Worm (Caenorhabditis elegans) whole organism, L1 larva: Measurements from ENCODE around the gene lpl-1.

ENCODE experiments used
- C04F5.9 ChIP-seq: sonication (generic microtip); optimal IDR thresholded peaks from 2 replicates; lab custom pipeline; 2016; ENCODE audit warnings: missing genetic modification characterization, missing compliant biosample characterization
- Y116A8C.19 ChIP-seq: sonication (generic microtip); optimal IDR thresholded peaks from 2 replicates; lab custom pipeline; 2016; ENCODE audit warnings: missing compliant biosample characterization, missing genetic modification characterization, borderline replicate concordance
- aha-1 ChIP-seq: fragments of 150-350 bp; optimal IDR thresholded peaks from 2 replicates; lab custom pipeline; 2014; ENCODE audit warnings: missing biosample characterization, missing genetic modification characterization
- alr-1 ChIP-seq: fragments of 200-800 bp; sonication (Bioruptor generic); optimal IDR thresholded peaks from 2 replicates; lab custom pipeline; 2018; ENCODE audit warnings: borderline replicate concordance, mild to moderate bottlenecking, missing genetic modification characterization, missing compliant biosample characterization
- ama-1 ChIP-seq: fragments of 150-350 bp; optimal IDR thresholded peaks from 2 replicates; lab custom pipeline; 2014
- blmp-1 ChIP-seq: fragments of 150-350 bp; optimal IDR thresholded peaks from 2 replicates; lab custom pipeline; 2014; ENCODE audit warnings: missing biosample characterization, missing genetic modification characterization
- ceh-63 ChIP-seq: fragments of 200-800 bp; sonication (Bioruptor generic); optimal IDR thresholded peaks from 2 replicates; lab custom pipeline; 2018; ENCODE audit warnings: mild to moderate bottlenecking, missing genetic modification characterization, missing compliant biosample characterization
- ceh-82 ChIP-seq, 3 experiments: fragments of 150-350 bp in 1 of 3; sonication (generic microtip) in 2 of 3; optimal IDR thresholded peaks; 2 replicates each; lab custom pipeline; 2014 to 2017; ENCODE audit warnings: missing biosample characterization in 3 of 3, missing genetic modification characterization in 3 of 3
- ceh-88 ChIP-seq: fragments of 200-800 bp; sonication (Bioruptor generic); IDR thresholded peaks from 2 replicates; pipeline ENCODE4 v1.3.6; 2022; ENCODE audit warnings: missing genetic modification characterization, missing compliant biosample characterization
- ceh-90 ChIP-seq: sonication (generic microtip); optimal IDR thresholded peaks from 2 replicates; lab custom pipeline; 2016; ENCODE audit warnings: missing genetic modification characterization, missing compliant biosample characterization
- dpl-1 ChIP-seq, 3 experiments: fragments of 150-350 bp in 2 of 3; sonication (generic microtip) in 1 of 3; optimal IDR thresholded peaks; 2 replicates each; lab custom pipeline; 2014 to 2017; ENCODE audit warnings: missing biosample characterization in 3 of 3, missing genetic modification characterization in 3 of 3, missing genetic modification reagents in 3 of 3
- efl-1 ChIP-seq, 4 experiments: fragments of 150-350 bp; optimal IDR thresholded peaks in 3 of 4; peaks in 1 of 4; 1 replicate in 1 of 4; 2 replicates in 3 of 4; lab custom pipeline; 2014; ENCODE audit warnings: missing biosample characterization in 2 of 4, missing genetic modification characterization in 2 of 4, missing genetic modification reagents in 2 of 4
- efl-3 ChIP-seq: fragments of 200-800 bp; sonication (Bioruptor generic); optimal IDR thresholded peaks from 2 replicates; lab custom pipeline; 2018; ENCODE audit warnings: mild to moderate bottlenecking, missing genetic modification characterization, missing compliant biosample characterization
- egl-27 ChIP-seq, 2 experiments: fragments of 150-350 bp in 1 of 2; sonication (generic microtip); optimal IDR thresholded peaks; 3 replicates each; lab custom pipeline; 2017 to 2018; ENCODE audit warnings: missing biosample characterization in 2 of 2, missing genetic modification characterization in 2 of 2, missing genetic modification reagents in 2 of 2
- elt-2 ChIP-seq: sonication (generic microtip); optimal IDR thresholded peaks from 2 replicates; lab custom pipeline; 2016; ENCODE audit warnings: missing genetic modification characterization, mild to moderate bottlenecking, inconsistent platforms, missing compliant biosample characterization, missing genetic modification reagents
- elt-3 ChIP-seq, 6 experiments: fragments of 150-350 bp in 1 of 6; sonication (generic microtip); optimal IDR thresholded peaks; 2 replicates each; lab custom pipeline; 2017 to 2018; ENCODE audit warnings: missing biosample characterization in 6 of 6, missing genetic modification characterization in 6 of 6, inconsistent platforms in 1 of 6
- fkh-4 ChIP-seq: sonication (generic microtip); optimal IDR thresholded peaks from 2 replicates; lab custom pipeline; 2016; ENCODE audit warnings: missing compliant biosample characterization, missing genetic modification characterization, borderline replicate concordance
- fos-1 ChIP-seq: fragments of 150-350 bp; optimal IDR thresholded peaks from 2 replicates; lab custom pipeline; 2014; ENCODE audit warnings: missing biosample characterization, missing genetic modification characterization
- grh-1 ChIP-seq: fragments of 200-800 bp; sonication (Bioruptor generic); IDR thresholded peaks from 2 replicates; pipeline ENCODE4 v1.3.6; 2022; ENCODE audit warnings: missing genetic modification reagents, missing genetic modification characterization, missing compliant biosample characterization
- hlh-17 ChIP-seq: fragments of 200-800 bp; sonication (Bioruptor generic); optimal IDR thresholded peaks from 2 replicates; lab custom pipeline; 2018; ENCODE audit warnings: missing genetic modification characterization, mild to moderate bottlenecking, missing compliant biosample characterization, moderate library complexity, borderline replicate concordance
- hlh-4 ChIP-seq: sonication (generic microtip); optimal IDR thresholded peaks from 2 replicates; lab custom pipeline; 2016; ENCODE audit warnings: mild to moderate bottlenecking, missing genetic modification characterization, missing compliant biosample characterization
- irx-1 ChIP-seq: sonication (generic microtip); optimal IDR thresholded peaks from 2 replicates; lab custom pipeline; 2016; ENCODE audit warnings: missing genetic modification characterization, missing compliant biosample characterization
- isw-1 ChIP-seq: fragments of 200-800 bp; sonication (Bioruptor generic); IDR thresholded peaks from 2 replicates; pipeline ENCODE4 v1.3.6; 2022; ENCODE audit warnings: missing genetic modification characterization, missing compliant biosample characterization
- jun-1 ChIP-seq: fragments of 150-350 bp; optimal IDR thresholded peaks from 2 replicates; lab custom pipeline; 2014; ENCODE audit warnings: missing biosample characterization, missing genetic modification reagents, missing genetic modification characterization
- lin-15B ChIP-seq: fragments of 150-350 bp; sonication (generic microtip); optimal IDR thresholded peaks from 3 replicates; lab custom pipeline; 2014; ENCODE audit warnings: missing biosample characterization, missing genetic modification characterization
- lin-35 ChIP-seq, 2 experiments: fragments of 150-350 bp; optimal IDR thresholded peaks; 2 replicates each; lab custom pipeline; 2014; ENCODE audit warnings: missing biosample characterization in 2 of 2, missing genetic modification characterization in 2 of 2, missing genetic modification reagents in 2 of 2
- mdl-1 ChIP-seq, 2 experiments: fragments of 150-350 bp; optimal IDR thresholded peaks; 2 replicates each; lab custom pipeline; 2014 to 2017; ENCODE audit warnings: missing biosample characterization in 2 of 2, missing genetic modification characterization in 2 of 2, inconsistent platforms in 1 of 2
- mef-2 ChIP-seq: fragments of 150-350 bp; optimal IDR thresholded peaks from 2 replicates; lab custom pipeline; 2014; ENCODE audit warnings: missing biosample characterization, missing genetic modification characterization
- mep-1 ChIP-seq: fragments of 150-350 bp; optimal IDR thresholded peaks from 2 replicates; lab custom pipeline; 2014; ENCODE audit warnings: missing biosample characterization, missing genetic modification characterization
- nhr-19 ChIP-seq: fragments of 200-800 bp; sonication (Bioruptor generic); conservative IDR thresholded peaks from 2 replicates; pipeline ENCODE4 v1.3.6; 2022; ENCODE audit warnings: missing genetic modification characterization, missing compliant biosample characterization
- nhr-237 ChIP-seq: fragments of 150-350 bp; optimal IDR thresholded peaks from 2 replicates; lab custom pipeline; 2014; ENCODE audit warnings: missing biosample characterization, missing genetic modification characterization
- nhr-28 ChIP-seq: fragments of 150-350 bp; optimal IDR thresholded peaks from 2 replicates; lab custom pipeline; 2014; ENCODE audit warnings: missing biosample characterization, missing genetic modification characterization
- nhr-71 ChIP-seq: sonication (generic microtip); optimal IDR thresholded peaks from 2 replicates; lab custom pipeline; 2016; ENCODE audit warnings: mild to moderate bottlenecking, missing genetic modification characterization, moderate library complexity, missing compliant biosample characterization
- nhr-76 ChIP-seq: sonication (generic microtip); optimal IDR thresholded peaks from 2 replicates; lab custom pipeline; 2017; ENCODE audit warnings: missing biosample characterization, missing genetic modification characterization
- nhr-85 ChIP-seq: sonication (generic microtip); peaks from one replicate; lab custom pipeline; 2016; ENCODE audit warnings: missing genetic modification characterization, inconsistent platforms, missing compliant biosample characterization
- pag-3 ChIP-seq: sonication (generic microtip); optimal IDR thresholded peaks from 2 replicates; lab custom pipeline; 2017; ENCODE audit warnings: missing genetic modification characterization, mild to moderate bottlenecking, missing compliant biosample characterization, antibody characterized with exemption, borderline replicate concordance; ENCODE audit not compliant: insufficient read depth
- pax-3 ChIP-seq: fragments of 200-800 bp; sonication (Bioruptor generic); optimal IDR thresholded peaks from 2 replicates; lab custom pipeline; 2018; ENCODE audit warnings: mild to moderate bottlenecking, missing genetic modification characterization, moderate library complexity, missing compliant biosample characterization
- snpc-4 ChIP-seq: fragments of 150-350 bp; optimal IDR thresholded peaks from 2 replicates; lab custom pipeline; 2014; ENCODE audit warnings: missing biosample characterization, missing genetic modification characterization
- snu-23 ChIP-seq: sonication (generic microtip); optimal IDR thresholded peaks from 2 replicates; lab custom pipeline; 2016; ENCODE audit warnings: missing genetic modification characterization, missing compliant biosample characterization
- sox-4 ChIP-seq: sonication (generic microtip); optimal IDR thresholded peaks from 2 replicates; lab custom pipeline; 2016; ENCODE audit warnings: missing genetic modification characterization, missing compliant biosample characterization
- sptf-1 ChIP-seq: fragments of 150-350 bp; optimal IDR thresholded peaks from 2 replicates; lab custom pipeline; 2014; ENCODE audit warnings: missing biosample characterization, missing genetic modification characterization
- swsn-7 ChIP-seq: sonication (generic microtip); optimal IDR thresholded peaks from 2 replicates; lab custom pipeline; 2016; ENCODE audit warnings: missing genetic modification characterization, missing compliant biosample characterization
- unc-130 ChIP-seq: fragments of 150-350 bp; optimal IDR thresholded peaks from 2 replicates; lab custom pipeline; 2017; ENCODE audit warnings: missing biosample characterization, missing genetic modification characterization, inconsistent platforms
- unc-62 ChIP-seq: fragments of 150-350 bp; optimal IDR thresholded peaks from 2 replicates; lab custom pipeline; 2014; ENCODE audit warnings: missing biosample characterization, missing genetic modification reagents, missing genetic modification characterization
- unc-98 ChIP-seq: fragments of 200-800 bp; sonication (Bioruptor generic); IDR thresholded peaks from 2 replicates; pipeline ENCODE4 v1.3.6; 2022; ENCODE audit warnings: missing genetic modification characterization, missing compliant biosample characterization
- vab-15 ChIP-seq: sonication (generic microtip); optimal IDR thresholded peaks from 2 replicates; lab custom pipeline; 2017; ENCODE audit warnings: missing genotype, mild to moderate bottlenecking, missing genetic modification characterization, missing compliant biosample characterization
- xbp-1 ChIP-seq: sonication (generic microtip); optimal IDR thresholded peaks from 2 replicates; lab custom pipeline; 2016; ENCODE audit warnings: missing genetic modification characterization, missing compliant biosample characterization
- zag-1 ChIP-seq: fragments of 150-350 bp; optimal IDR thresholded peaks from 2 replicates; lab custom pipeline; 2014; ENCODE audit warnings: missing biosample characterization, missing genetic modification characterization
- ztf-11 ChIP-seq, 2 experiments: sonication (generic microtip); optimal IDR thresholded peaks; 2 replicates each; lab custom pipeline; 2016 to 2017; ENCODE audit warnings: missing genetic modification characterization in 2 of 2, missing biosample characterization in 1 of 2, missing compliant biosample characterization in 1 of 2
- ztf-4 ChIP-seq: fragments of 150-350 bp; optimal IDR thresholded peaks from 2 replicates; lab custom pipeline; 2014; ENCODE audit warnings: missing biosample characterization, missing genetic modification characterization

The lpl-1 gene

ce11 chrIV:9130605-9131004 is 36.8 kb upstream of the lpl-1 start:
- TF ChIP-seq snpc-4 (tag; lab: Kevin White, UChicago) (peak; percentile 8), blmp-1 (no peak), ceh-63 (no peak), unc-98 (GFP tag; lab: Robert Waterston, UW) (no peak), efl-1 (optimal IDR thresholded peaks at IDR 0.05; lab: Kevin White, UChicago) (no peak), efl-1 (GFP tag; optimal IDR thresholded peaks at IDR 0.05 in 1 of 2; lab: Kevin White, UChicago) (peak in 1 of 2 experiments; percentile 69), mef-2 (tag; lab: Kevin White, UChicago) (no peak), hlh-4 (tag; lab: Kevin White, UChicago) (no peak), mep-1 (no peak), jun-1 (tag; lab: Kevin White, UChicago) (no peak), alr-1 (tag; lab: Kevin White, UChicago) (no peak), zag-1 (no peak), C04F5.9 (tag; lab: Kevin White, UChicago) (no peak), dpl-1 (GFP tag; optimal IDR thresholded peaks at IDR 0.05; lab: Kevin White, UChicago) (no peak), unc-130 (tag; lab: Kevin White, UChicago) (no peak), egl-27 (tag; optimal IDR thresholded peaks at IDR 0.05; lab: Kevin White, UChicago) (no peak), grh-1 (no peak), ceh-82 (tag; optimal IDR thresholded peaks at IDR 0.05; lab: Kevin White, UChicago) (no peak), nhr-71 (no peak), ama-1 (no peak), isw-1 (GFP tag; lab: Robert Waterston, UW) (no peak), nhr-85 (tag; lab: Kevin White, UChicago) (peak; percentile 56), elt-2 (tag; lab: Kevin White, UChicago) (no peak)

ce11 chrIV:9121545-9121944 is 27.7 kb upstream of the lpl-1 start:
- TF ChIP-seq hlh-17 = no peak
- no peak for TF ChIP-seq sox-4
- peak; percentile 33 to 48 for TF ChIP-seq lin-35 (GFP tag; optimal IDR thresholded peaks at IDR 0.05; lab: Kevin White, UChicago)
- TF ChIP-seq vab-15 = no peak
- no peak for TF ChIP-seq ztf-11 (tag; optimal IDR thresholded peaks at IDR 0.05; lab: Kevin White, UChicago)
- TF ChIP-seq swsn-7 (tag; lab: Kevin White, UChicago) = peak; percentile 48
- TF ChIP-seq elt-3 (tag; optimal IDR thresholded peaks at IDR 0.05; lab: Kevin White, UChicago) = peak in 3 of 6 experiments; percentile 14 to 21 (median 19)
- peak in 1 of 2 experiments; percentile 74 for TF ChIP-seq mdl-1 (tag; optimal IDR thresholded peaks at IDR 0.05; lab: Kevin White, UChicago)
- TF ChIP-seq fos-1 (tag; lab: Kevin White, UChicago) = peak; percentile 17
- peak; percentile 75 for TF ChIP-seq blmp-1
- no peak for TF ChIP-seq efl-3 (GFP tag; lab: Kevin White, UChicago)
- TF ChIP-seq ceh-90 (tag; lab: Kevin White, UChicago) = no peak
- no peak for TF ChIP-seq irx-1
- peak; percentile 66 for TF ChIP-seq snu-23 (GFP tag; lab: Kevin White, UChicago)
- no peak for TF ChIP-seq elt-2 (tag; lab: Kevin White, UChicago)
- TF ChIP-seq fkh-4 = no peak
- no peak for TF ChIP-seq unc-62 (GFP tag; lab: Kevin White, UChicago)
- TF ChIP-seq nhr-19 (GFP tag; lab: Robert Waterston, UW) = no peak; the same call in 1 of the 2 replicates
- no peak for TF ChIP-seq snpc-4 (tag; lab: Kevin White, UChicago)
- TF ChIP-seq Y116A8C.19 (tag; lab: Kevin White, UChicago) = no peak
- peak; percentile 72 for TF ChIP-seq mep-1
- peak; percentile 5 for TF ChIP-seq nhr-237 (tag; lab: Kevin White, UChicago)
- no peak for TF ChIP-seq pax-3
- TF ChIP-seq nhr-28 (tag; lab: Kevin White, UChicago) = no peak
- TF ChIP-seq isw-1 (GFP tag; lab: Robert Waterston, UW) = no peak
- no peak for TF ChIP-seq lin-15B (tag; lab: Kevin White, UChicago)
- TF ChIP-seq ceh-82 (tag; optimal IDR thresholded peaks at IDR 0.05; lab: Kevin White, UChicago) = peak in 2 of 3 experiments; percentile 8 to 25
- no peak for TF ChIP-seq ama-1
- TF ChIP-seq xbp-1 (tag; lab: Kevin White, UChicago) = peak; percentile 37
- no peak for TF ChIP-seq pag-3 (tag; lab: Kevin White, UChicago)
- TF ChIP-seq zag-1 = no peak
- no peak for TF ChIP-seq ceh-88 (GFP tag; lab: Robert Waterston, UW)
- TF ChIP-seq aha-1 (tag; lab: Kevin White, UChicago) = no peak
- TF ChIP-seq C04F5.9 (tag; lab: Kevin White, UChicago) = no peak
- no peak for TF ChIP-seq ztf-4
- no peak for TF ChIP-seq jun-1 (tag; lab: Kevin White, UChicago)
- TF ChIP-seq nhr-71 = peak; percentile 77
- no peak for TF ChIP-seq nhr-76
- TF ChIP-seq sptf-1 = no peak
